Worm (Caenorhabditis elegans) whole organism, midembryonic: ENCODE measurements around the gene Y14H12B.2.

Experiments used
- T22C8.4 ChIP-seq: fragments of 200-800 bp; sonication (Bioruptor generic); IDR thresholded peaks from 2 replicates; pipeline ENCODE4 v1.3.6; 2022; ENCODE audit warnings: missing genetic modification characterization, missing compliant biosample characterization
- cog-1 ChIP-seq: sonication (generic microtip); optimal IDR thresholded peaks from 2 replicates; lab custom pipeline; 2016; ENCODE audit warnings: missing genetic modification characterization, missing compliant biosample characterization
- flt-1 ChIP-seq: fragments of 200-800 bp; sonication (Bioruptor generic); IDR thresholded peaks from 2 replicates; pipeline ENCODE4 v1.3.6; 2022; ENCODE audit warnings: missing genetic modification characterization, missing compliant biosample characterization
- klf-2 ChIP-seq: fragments of 200-800 bp; sonication (Bioruptor generic); conservative IDR thresholded peaks from 2 replicates; pipeline ENCODE4 v1.3.6; 2022; ENCODE audit warnings: missing genetic modification reagents, missing genetic modification characterization, missing compliant biosample characterization
- med-1 ChIP-seq: sonication (generic microtip); optimal IDR thresholded peaks from 2 replicates; lab custom pipeline; 2017; ENCODE audit warnings: missing genetic modification characterization, mild to moderate bottlenecking, missing compliant biosample characterization, antibody characterized with exemption, missing genetic modification reagents; ENCODE audit not compliant: insufficient read depth
- ref-1 ChIP-seq: fragments of 200-800 bp; sonication (Bioruptor generic); conservative IDR thresholded peaks from 2 replicates; pipeline ENCODE4 v1.3.6; 2022; ENCODE audit warnings: missing genetic modification reagents, missing genetic modification characterization, missing compliant biosample characterization
- tab-1 ChIP-seq: fragments of 200-800 bp; sonication (Bioruptor generic); IDR thresholded peaks from 2 replicates; pipeline ENCODE4 v1.3.6; 2022; ENCODE audit warnings: missing genetic modification characterization, missing compliant biosample characterization
- ztf-23 ChIP-seq: fragments of 200-800 bp; sonication (Bioruptor generic); IDR thresholded peaks from 2 replicates; pipeline ENCODE4 v1.3.6; 2022; ENCODE audit warnings: missing genetic modification reagents, missing genetic modification characterization, missing compliant biosample characterization
- ztf-29 ChIP-seq: fragments of 200-800 bp; sonication (Bioruptor generic); IDR thresholded peaks from 2 replicates; pipeline ENCODE4 v1.3.6; 2022; ENCODE audit warnings: missing genetic modification reagents, missing genetic modification characterization, missing compliant biosample characterization

Y14H12B.2 gene

DNA sequence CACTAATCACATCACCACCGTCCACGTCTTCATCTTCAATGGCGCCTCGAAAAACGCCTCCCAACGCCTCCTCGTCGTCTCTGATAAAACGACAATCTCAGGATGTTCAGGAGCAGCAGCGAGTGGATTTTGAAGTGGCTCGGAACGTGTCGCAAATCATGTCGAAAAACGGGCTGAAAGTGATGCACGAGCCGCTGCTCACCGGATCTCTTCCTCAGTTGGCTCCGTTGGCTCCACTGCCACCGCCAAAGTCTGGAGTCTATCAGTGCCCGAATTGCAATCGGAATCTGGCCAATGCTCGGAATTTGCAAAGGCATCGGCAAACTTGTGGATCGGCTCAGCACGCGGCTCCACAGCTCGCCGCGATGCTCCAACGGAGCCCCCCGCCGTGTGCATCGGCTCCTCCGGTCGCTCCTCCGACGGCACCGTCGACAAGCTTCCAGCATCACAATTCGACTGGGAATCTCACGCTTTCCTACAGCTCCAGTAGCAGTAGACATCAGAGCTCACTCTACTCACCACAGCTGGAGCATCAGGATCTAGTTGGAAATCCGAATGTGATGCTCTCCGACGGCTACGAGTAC is 30.9 kb upstream of the Y14H12B.2 start:
- TF ChIP-seq klf-2 (GFP tag; lab: Robert Waterston, UW) (no peak), med-1 (no peak), flt-1 (GFP tag; lab: Robert Waterston, UW) (0 out of 2 replicates have a peak, but pooled peaks have one; percentile 44), ztf-29 (GFP tag; lab: Robert Waterston, UW) (no peak), cog-1 (tag; lab: Kevin White, UChicago) (no peak), ref-1 (no peak), T22C8.4 (GFP tag; lab: Robert Waterston, UW) (no peak)

DNA sequence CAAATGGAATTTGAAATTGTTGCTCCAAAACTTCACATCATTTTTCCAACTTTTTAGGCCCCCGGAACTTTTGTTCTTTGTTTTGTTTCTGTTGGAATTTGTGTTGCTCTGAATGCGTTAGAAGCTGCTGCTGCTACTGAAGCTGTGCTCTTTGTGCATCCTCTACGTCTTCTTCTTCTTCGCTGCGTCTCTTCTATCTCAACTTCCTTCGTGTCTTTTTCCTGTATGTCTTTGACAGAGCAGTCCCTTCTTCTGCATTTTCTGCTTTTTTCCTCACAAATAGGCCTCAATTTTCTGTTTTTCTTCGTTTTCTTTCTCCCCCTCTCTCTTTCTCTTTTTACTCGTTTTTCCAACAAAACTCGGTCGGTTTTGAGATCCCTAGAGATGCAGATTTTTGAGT is 27.7 kb upstream of the Y14H12B.2 start:
- 0 out of 2 replicates have a peak, but pooled peaks have one; percentile 42 for TF ChIP-seq ztf-23 (GFP tag; lab: Robert Waterston, UW)
- no peak for TF ChIP-seq med-1

- TF ChIP-seq klf-2 (GFP tag; lab: Robert Waterston, UW), result no peak
- TF ChIP-seq flt-1 (GFP tag; lab: Robert Waterston, UW), result no peak
- TF ChIP-seq ztf-29 (GFP tag; lab: Robert Waterston, UW), result no peak
- no peak for TF ChIP-seq ztf-23 (GFP tag; lab: Robert Waterston, UW)
- no peak for TF ChIP-seq tab-1 (GFP tag; lab: Robert Waterston, UW)
- TF ChIP-seq ref-1, result no peak
Measured at ce11 chrII:3960276-3960675, 26.7 kb upstream of the Y14H12B.2 start.

DNA sequence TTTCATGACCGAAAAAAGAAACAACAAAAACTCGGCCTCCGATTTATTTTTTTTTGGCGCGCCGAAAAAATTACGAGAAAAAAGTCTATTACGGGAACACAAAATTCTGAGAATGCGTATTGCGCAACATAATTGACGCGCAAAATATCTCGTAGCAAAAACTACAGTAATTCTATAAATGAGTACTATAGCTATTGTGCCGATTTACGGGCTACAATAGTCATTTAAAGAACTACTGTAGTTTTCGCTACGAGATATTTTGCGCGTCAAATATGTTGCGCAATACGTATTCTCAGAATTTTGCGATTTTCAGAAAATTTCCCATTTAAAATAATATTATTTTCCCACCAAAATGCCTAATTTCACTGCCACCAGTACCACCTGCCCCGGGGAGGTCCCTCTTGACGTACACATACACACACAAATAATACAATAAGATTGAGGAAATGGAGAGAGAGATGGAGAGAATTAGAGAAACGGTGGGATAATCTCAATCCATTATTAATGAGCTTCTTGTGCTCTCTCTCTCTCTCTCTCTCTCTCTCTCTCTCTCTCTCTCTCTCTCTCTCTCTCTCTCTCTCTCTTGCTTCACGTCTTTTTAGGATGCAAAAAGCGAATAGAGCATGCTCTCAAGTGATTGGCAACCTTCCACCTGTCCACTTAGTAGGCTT is 26.0 kb upstream of the Y14H12B.2 start:
- TF ChIP-seq tab-1 (GFP tag; lab: Robert Waterston, UW), result 0 out of 2 replicates have a peak, but pooled peaks have one; percentile 35
- no peak for TF ChIP-seq ztf-29 (GFP tag; lab: Robert Waterston, UW)
- peak; percentile 8 for TF ChIP-seq cog-1 (tag; lab: Kevin White, UChicago)

DNA sequence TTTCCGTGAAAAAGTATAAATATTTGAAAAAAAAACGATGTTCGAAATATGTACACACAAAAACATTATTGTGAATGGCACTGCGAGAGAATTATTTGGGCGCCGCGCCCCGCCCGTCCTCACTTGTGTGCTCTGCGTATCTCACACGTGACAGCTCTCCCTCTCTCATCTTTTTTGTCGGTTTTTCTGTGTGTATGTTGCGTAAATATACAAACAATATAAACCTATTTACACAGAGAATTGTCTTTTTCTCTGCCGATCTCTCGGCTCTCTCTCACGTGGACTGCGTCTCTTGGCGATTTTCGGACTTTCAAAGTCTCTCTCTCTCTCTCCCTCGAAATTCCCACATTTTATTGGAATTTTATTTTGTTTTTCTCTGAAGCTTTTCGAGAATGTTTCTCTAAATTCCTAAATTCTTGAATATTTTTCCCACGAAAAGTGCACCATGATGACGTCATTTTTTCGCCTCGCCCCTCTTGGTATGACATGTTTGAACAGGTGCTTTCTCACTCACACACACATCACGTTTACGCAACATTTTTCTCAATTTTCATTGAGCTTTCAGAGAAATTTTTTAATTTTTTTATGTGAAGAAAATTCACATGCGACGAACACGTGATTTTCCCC is 25.2 kb upstream of the Y14H12B.2 start:
- peak; percentile 63 for TF ChIP-seq cog-1 (tag; lab: Kevin White, UChicago)
- TF ChIP-seq flt-1 (GFP tag; lab: Robert Waterston, UW), result peak; percentile 66; the same call in 1 of the 2 replicates
- TF ChIP-seq tab-1 (GFP tag; lab: Robert Waterston, UW), result no peak

DNA sequence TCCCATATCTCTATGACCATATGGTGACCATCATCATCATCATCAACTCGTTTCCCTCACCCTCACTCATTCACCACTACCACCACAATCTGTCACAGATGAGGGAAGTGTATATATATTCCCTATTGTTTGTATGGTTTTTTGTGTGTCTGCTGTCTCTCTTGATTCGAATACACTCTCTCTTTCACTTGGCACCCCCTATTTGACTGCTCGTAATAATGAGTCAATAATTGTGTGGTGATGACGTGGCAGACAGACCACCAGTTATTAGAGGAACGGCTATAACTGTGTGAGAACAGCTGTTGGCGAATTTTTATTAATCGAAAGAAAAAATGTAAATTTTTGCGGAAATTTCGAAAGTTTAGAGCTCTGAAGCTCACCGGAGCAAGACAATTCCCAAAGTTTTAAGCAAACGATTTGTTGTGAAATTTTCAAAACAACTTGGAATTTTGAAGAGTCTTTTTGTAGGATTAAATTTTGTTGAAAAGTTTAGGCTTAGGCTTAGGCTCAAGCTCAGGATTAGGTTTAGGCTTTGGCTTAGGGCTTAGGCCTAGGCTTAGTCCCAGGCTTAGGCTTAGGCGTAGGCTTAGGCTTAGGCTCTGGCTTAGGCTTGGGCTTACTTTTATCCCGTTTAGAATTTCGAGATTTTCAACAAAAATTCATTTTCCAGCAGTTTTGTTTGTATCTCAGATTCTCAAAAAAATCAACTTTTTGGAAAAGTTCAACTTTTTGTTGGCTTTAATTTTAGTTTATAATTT is 24.1 kb upstream of the Y14H12B.2 start:
- TF ChIP-seq T22C8.4 (GFP tag; lab: Robert Waterston, UW) (no peak), ztf-29 (GFP tag; lab: Robert Waterston, UW) (peak; percentile 75; the same call in 1 of the 2 replicates)

- no peak for TF ChIP-seq klf-2 (GFP tag; lab: Robert Waterston, UW)
- no peak for TF ChIP-seq flt-1 (GFP tag; lab: Robert Waterston, UW)
- TF ChIP-seq tab-1 (GFP tag; lab: Robert Waterston, UW), result no peak
- no peak for TF ChIP-seq med-1
- TF ChIP-seq ref-1, result no peak
Measured at ce11 chrII:3956744-3957143, 23.2 kb upstream of the Y14H12B.2 start.

ce11 chrII:3955938-3956337 is 22.4 kb upstream of the Y14H12B.2 start:
- peak; percentile 53; the same call in 1 of the 2 replicates for TF ChIP-seq T22C8.4 (GFP tag; lab: Robert Waterston, UW)
- no peak for TF ChIP-seq tab-1 (GFP tag; lab: Robert Waterston, UW)

DNA sequence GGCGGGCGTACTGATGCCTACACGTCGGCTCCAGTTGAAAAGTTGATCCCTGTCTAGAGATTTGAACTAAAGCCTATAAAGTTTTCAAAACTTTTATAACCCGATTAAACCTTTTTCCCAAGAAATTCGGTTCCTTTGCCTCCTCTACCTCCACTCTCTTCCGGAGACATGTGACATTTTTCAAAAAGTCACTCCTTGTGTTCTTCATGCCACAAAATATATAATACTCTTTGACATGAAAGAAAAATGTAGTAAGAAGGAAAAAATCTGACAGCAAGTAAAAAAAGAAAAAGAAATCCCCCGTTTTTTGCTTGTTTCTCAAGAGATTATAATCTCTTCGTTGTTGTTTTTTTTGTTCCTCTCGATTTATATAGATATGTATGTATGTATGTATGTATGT is 21.3 kb upstream of the Y14H12B.2 start:
- TF ChIP-seq ztf-29 (GFP tag; lab: Robert Waterston, UW) (no peak), flt-1 (GFP tag; lab: Robert Waterston, UW) (no peak), klf-2 (GFP tag; lab: Robert Waterston, UW) (no peak), med-1 (no peak), cog-1 (tag; lab: Kevin White, UChicago) (no peak), ztf-23 (GFP tag; lab: Robert Waterston, UW) (no peak), tab-1 (GFP tag; lab: Robert Waterston, UW) (no peak), ref-1 (no peak), T22C8.4 (GFP tag; lab: Robert Waterston, UW) (no peak)

DNA sequence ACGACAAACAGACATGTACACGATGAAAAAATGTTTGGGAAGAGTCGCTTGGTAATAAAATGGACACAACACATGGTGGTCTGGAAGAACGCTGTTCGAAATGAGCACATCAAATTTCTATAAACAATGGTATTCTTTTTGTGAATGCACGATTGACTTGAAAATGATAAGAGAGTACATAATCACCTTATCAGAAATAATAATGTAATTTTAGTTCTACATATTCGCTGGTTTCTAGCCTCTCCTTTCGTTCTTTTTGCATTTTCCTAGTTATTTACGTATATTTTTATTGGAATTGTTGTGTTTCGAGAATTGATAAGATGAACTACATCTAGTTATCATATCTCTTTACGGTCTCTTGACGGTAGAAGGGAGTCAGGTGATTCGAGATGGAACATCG is 20.5 kb upstream of the Y14H12B.2 start:
- TF ChIP-seq flt-1 (GFP tag; lab: Robert Waterston, UW) (no peak), klf-2 (GFP tag; lab: Robert Waterston, UW) (no peak), T22C8.4 (GFP tag; lab: Robert Waterston, UW) (no peak), cog-1 (tag; lab: Kevin White, UChicago) (no peak), tab-1 (GFP tag; lab: Robert Waterston, UW) (no peak), ref-1 (no peak), ztf-23 (GFP tag; lab: Robert Waterston, UW) (no peak), ztf-29 (GFP tag; lab: Robert Waterston, UW) (no peak), med-1 (no peak)
